Worm (Caenorhabditis elegans) whole organism, L1 larva: ENCODE results near the gene eak-7.

Source experiments
- aly-2 ChIP-seq: fragments of 150-350 bp; optimal IDR thresholded peaks from 2 replicates; lab custom pipeline; 2014; ENCODE audit warnings: missing biosample characterization, missing genetic modification characterization
- ceh-63 ChIP-seq: fragments of 200-800 bp; sonication (Bioruptor generic); optimal IDR thresholded peaks from 2 replicates; lab custom pipeline; 2018; ENCODE audit warnings: mild to moderate bottlenecking, missing genetic modification characterization, missing compliant biosample characterization
- hpl-2 ChIP-seq: fragments of 150-350 bp; optimal IDR thresholded peaks from 2 replicates; lab custom pipeline; 2014; ENCODE audit warnings: missing biosample characterization, missing genetic modification reagents, missing genetic modification characterization
- lsy-2 ChIP-seq, 2 experiments: fragments of 150-350 bp; optimal IDR thresholded peaks; 2 replicates each; lab custom pipeline; 2014; ENCODE audit warnings: missing biosample characterization in 2 of 2, missing genetic modification characterization in 2 of 2
- nhr-237 ChIP-seq: fragments of 150-350 bp; optimal IDR thresholded peaks from 2 replicates; lab custom pipeline; 2014; ENCODE audit warnings: missing biosample characterization, missing genetic modification characterization
- nhr-47 ChIP-seq: sonication (generic microtip); optimal IDR thresholded peaks from 2 replicates; lab custom pipeline; 2016; ENCODE audit warnings: mild to moderate bottlenecking, missing genetic modification characterization, moderate library complexity, missing compliant biosample characterization
- nhr-90 ChIP-seq: sonication (generic microtip); optimal IDR thresholded peaks from 2 replicates; lab custom pipeline; 2016; ENCODE audit warnings: mild to moderate bottlenecking, missing genetic modification characterization, missing compliant biosample characterization; ENCODE audit not compliant: poor library complexity
- sox-4 ChIP-seq: sonication (generic microtip); optimal IDR thresholded peaks from 2 replicates; lab custom pipeline; 2016; ENCODE audit warnings: missing genetic modification characterization, missing compliant biosample characterization
- sup-37 ChIP-seq: fragments of 200-800 bp; sonication (Bioruptor generic); optimal IDR thresholded peaks from 2 replicates; lab custom pipeline; 2018; ENCODE audit warnings: mild to moderate bottlenecking, missing genetic modification characterization, missing compliant biosample characterization

- TF ChIP-seq nhr-47 (tag; lab: Kevin White, UChicago) (no peak), nhr-237 (no peak), sox-4 (tag; lab: Kevin White, UChicago) (no peak), lsy-2 (tag; optimal IDR thresholded peaks at IDR 0.05; lab: Kevin White, UChicago) (no peak), sup-37 (GFP tag; lab: Kevin White, UChicago) (no peak), aly-2 (tag; lab: Kevin White, UChicago) (no peak), hpl-2 (no peak), ceh-63 (GFP tag; lab: Kevin White, UChicago) (no peak), nhr-90 (tag; lab: Kevin White, UChicago) (no peak)
Observed at ce11 chrIV:12520150-12520549, 45.6 kb downstream of the eak-7 start, which contains the start of gene tsp-4.
